Fruit fly (Drosophila melanogaster): ENCODE measurements around the gene CG34331.

DNA sequence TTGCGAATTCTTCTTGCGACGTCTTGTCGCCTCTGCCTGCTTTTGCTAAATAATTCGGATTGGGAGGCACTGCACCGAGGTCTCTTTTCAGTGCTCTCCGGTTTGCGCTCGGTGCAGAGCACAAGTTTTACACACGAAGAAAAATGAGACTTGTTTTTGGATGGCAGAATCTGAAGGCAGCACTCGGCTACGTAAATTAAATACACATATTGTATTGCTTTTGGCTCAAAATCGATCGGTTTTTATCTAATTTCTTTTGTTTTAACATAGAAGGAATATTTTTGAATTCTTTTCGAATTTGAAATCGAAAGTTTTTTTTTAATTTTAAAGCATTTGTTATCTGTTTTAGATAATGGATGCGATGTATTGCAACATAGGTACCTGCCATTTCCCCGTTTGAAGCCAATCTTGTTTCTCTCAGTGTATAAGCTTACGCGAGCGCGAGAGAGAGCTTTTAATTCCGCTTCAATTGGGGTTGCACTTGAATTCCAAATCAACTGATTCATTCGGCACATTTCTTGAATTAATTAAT, 51.3 kb downstream of the CG34331 start, which contains the start of gene AnxB10:
- TF ChIP-seq CTCF (optimal IDR thresholded peaks at IDR 0.05): no peak
- no peak for TF ChIP-seq CG8478 (optimal IDR thresholded peaks at IDR 0.05)

Measured in S2 (cell line).